Worm (Caenorhabditis elegans) whole organism, L2 larva: ENCODE results near the gene F20D6.11.

Experiments
- ZK546.5 ChIP-seq: sonication (generic microtip); optimal IDR thresholded peaks from 2 replicates; lab custom pipeline; 2017; ENCODE audit warnings: missing biosample characterization, missing genetic modification characterization
- alr-1 ChIP-seq: fragments of 150-350 bp; optimal IDR thresholded peaks from 2 replicates; lab custom pipeline; 2014; ENCODE audit warnings: missing biosample characterization, missing genetic modification characterization
- ceh-82 ChIP-seq: fragments of 150-350 bp; optimal IDR thresholded peaks from 2 replicates; lab custom pipeline; 2014; ENCODE audit warnings: missing biosample characterization, missing genetic modification characterization
- nhr-6 ChIP-seq: fragments of 150-350 bp; optimal IDR thresholded peaks from 2 replicates; lab custom pipeline; 2014; ENCODE audit warnings: missing biosample characterization, missing genetic modification characterization
- skn-1 ChIP-seq: sonication (generic microtip); optimal IDR thresholded peaks from 2 replicates; lab custom pipeline; 2017; ENCODE audit warnings: missing biosample characterization, missing genetic modification characterization
- snpc-4 ChIP-seq: fragments of 150-350 bp; optimal IDR thresholded peaks from 2 replicates; lab custom pipeline; 2014; ENCODE audit warnings: missing biosample characterization, missing genetic modification characterization
- ztf-4 ChIP-seq: fragments of 150-350 bp; optimal IDR thresholded peaks from 2 replicates; lab custom pipeline; 2014; ENCODE audit warnings: missing biosample characterization, missing genetic modification characterization

- TF ChIP-seq ztf-4 = no peak
- no peak for TF ChIP-seq nhr-6 (tag; lab: Kevin White, UChicago)
- no peak for TF ChIP-seq snpc-4 (tag; lab: Kevin White, UChicago)
- TF ChIP-seq ceh-82 (tag; lab: Kevin White, UChicago) = no peak
- no peak for TF ChIP-seq alr-1 (tag; lab: Kevin White, UChicago)
- no peak for TF ChIP-seq ZK546.5 (tag; lab: Kevin White, UChicago)
- TF ChIP-seq skn-1 (tag; lab: Kevin White, UChicago) = no peak
These were observed 28.6 kb downstream of the F20D6.11 start for ce11 chrV:8170300-8170699.
